Worm (Caenorhabditis elegans): ENCODE results near the gene F55H2.8.
A peak's percentile ranks its signal among the peaks of the same experiment; 100 is the strongest.

The F55H2.8 gene

ce11 chrIII:9521410-9522090, 7.9 kb downstream of the F55H2.8 start, which contains the start of the genes clu-1 and prp-40 (continued):
- TF ChIP-seq pag-3 (tag; optimal IDR thresholded peaks at IDR 0.05; ENCODE audit: borderline replicate concordance, insufficient read depth), result no peak
- peak; percentile 89 for TF ChIP-seq lin-13 (GFP tag; optimal IDR thresholded peaks at IDR 0.05)
- peak; percentile 94 for TF ChIP-seq nhr-71 (tag; optimal IDR thresholded peaks at IDR 0.05)
- peak; percentile 89 for TF ChIP-seq nhr-19 (GFP tag; conservative IDR thresholded peaks at IDR 0.05)
- TF ChIP-seq unc-30 (tag; optimal IDR thresholded peaks at IDR 0.05), result no peak
- TF ChIP-seq ceh-90 (tag; optimal IDR thresholded peaks at IDR 0.05), result no peak
- peak; percentile 78 for TF ChIP-seq snpc-4 (tag; optimal IDR thresholded peaks at IDR 0.05)
- TF ChIP-seq grh-1 (GFP tag; IDR thresholded peaks at IDR 0.05), result peak; percentile 78
- peak; percentile 55 for TF ChIP-seq nhr-237 (tag; optimal IDR thresholded peaks at IDR 0.05)
- peak in 1 of 2 experiments; percentile 83 for TF ChIP-seq mdl-1 (tag; optimal IDR thresholded peaks at IDR 0.05)
- peak; percentile 81 for TF ChIP-seq jun-1 (tag; optimal IDR thresholded peaks at IDR 0.05)
- peak; percentile 88 to 89 for TF ChIP-seq efl-1 (optimal IDR thresholded peaks at IDR 0.05)
- peak; percentile 82 to 98 for TF ChIP-seq efl-1 (GFP tag; optimal IDR thresholded peaks at IDR 0.05 in 1 of 2)
- peak; percentile 89 for TF ChIP-seq mep-1 (tag; optimal IDR thresholded peaks at IDR 0.05)
- peak; percentile 79 for TF ChIP-seq ceh-8 (GFP tag; optimal IDR thresholded peaks at IDR 0.05)
- TF ChIP-seq snu-23 (GFP tag; optimal IDR thresholded peaks at IDR 0.05), result peak; percentile 95
- no peak for TF ChIP-seq nhr-28 (tag; optimal IDR thresholded peaks at IDR 0.05)
- no peak for TF ChIP-seq hlh-17 (GFP tag; optimal IDR thresholded peaks at IDR 0.05; ENCODE audit: borderline replicate concordance)
- peak; percentile 94 for TF ChIP-seq C16A3.4 (tag; optimal IDR thresholded peaks at IDR 0.05)
- TF ChIP-seq aly-2 (tag; optimal IDR thresholded peaks at IDR 0.05), result peak; percentile 83
- peak; percentile 83 to 87 (median 86) for TF ChIP-seq dpl-1 (GFP tag; optimal IDR thresholded peaks at IDR 0.05)
- no peak for TF ChIP-seq pqm-1 (tag; optimal IDR thresholded peaks at IDR 0.05)
- TF ChIP-seq aha-1 (tag; optimal IDR thresholded peaks at IDR 0.05), result peak; percentile 40
- TF ChIP-seq isw-1 (GFP tag; IDR thresholded peaks at IDR 0.05), result peak; percentile 88
- TF ChIP-seq alr-1 (tag; optimal IDR thresholded peaks at IDR 0.05; ENCODE audit: borderline replicate concordance), result no peak
- TF ChIP-seq ceh-88 (GFP tag; IDR thresholded peaks at IDR 0.05), result no peak
- peak; percentile 77 for TF ChIP-seq fkh-4 (tag; optimal IDR thresholded peaks at IDR 0.05; ENCODE audit: borderline replicate concordance)
- TF ChIP-seq lin-35 (GFP tag; optimal IDR thresholded peaks at IDR 0.05), result peak; percentile 90 to 93
- TF ChIP-seq ztf-11 (tag; optimal IDR thresholded peaks at IDR 0.05), result peak in 1 of 2 experiments; percentile 37
- TF ChIP-seq pax-3 (tag; optimal IDR thresholded peaks at IDR 0.05), result peak; percentile 58
- TF ChIP-seq mef-2 (tag; optimal IDR thresholded peaks at IDR 0.05), result peak; percentile 71
- peak; percentile 93 for TF ChIP-seq nhr-47 (tag; optimal IDR thresholded peaks at IDR 0.05)
- peak; percentile 65 for TF ChIP-seq lir-3 (tag; optimal IDR thresholded peaks at IDR 0.05; ENCODE audit: poor library complexity)
- TF ChIP-seq efl-3 (GFP tag; optimal IDR thresholded peaks at IDR 0.05), result no peak
- peak; percentile 33 for TF ChIP-seq sup-37 (GFP tag; optimal IDR thresholded peaks at IDR 0.05)
- peak; percentile 43 for TF ChIP-seq nhr-11 (tag; optimal IDR thresholded peaks at IDR 0.05)
- no peak for TF ChIP-seq zag-1 (tag; optimal IDR thresholded peaks at IDR 0.05)
- peak; percentile 86 for TF ChIP-seq nhr-90 (tag; optimal IDR thresholded peaks at IDR 0.05; ENCODE audit: poor library complexity)
- peak; percentile 88 for TF ChIP-seq unc-130 (tag; optimal IDR thresholded peaks at IDR 0.05)
- TF ChIP-seq sox-4 (tag; optimal IDR thresholded peaks at IDR 0.05), result peak; percentile 60
- peak; percentile 70 for TF ChIP-seq hpl-2 (GFP tag; optimal IDR thresholded peaks at IDR 0.05)
- peak; percentile 90 for TF ChIP-seq lin-14 (GFP tag; optimal IDR thresholded peaks at IDR 0.05)
- no peak for TF ChIP-seq unc-62 (GFP tag; optimal IDR thresholded peaks at IDR 0.05)
- no peak for TF ChIP-seq nhr-76 (tag; optimal IDR thresholded peaks at IDR 0.05)
- peak; percentile 77 for TF ChIP-seq irx-1 (tag; optimal IDR thresholded peaks at IDR 0.05)
- TF ChIP-seq tlp-1 (tag; optimal IDR thresholded peaks at IDR 0.05), result no peak
- peak; percentile 86 for TF ChIP-seq fos-1 (tag; optimal IDR thresholded peaks at IDR 0.05)
- TF ChIP-seq zip-4 (GFP tag; optimal IDR thresholded peaks at IDR 0.05), result peak; percentile 52
- peak; percentile 86 for TF ChIP-seq fkh-8 (tag; optimal IDR thresholded peaks at IDR 0.05)
- TF ChIP-seq ets-5 (GFP tag; IDR thresholded peaks at IDR 0.05), result no peak
- TF ChIP-seq lsy-2 (tag; optimal IDR thresholded peaks at IDR 0.05), result peak; percentile 94 to 96

Measured in whole organism, L1 larva.